Worm (Caenorhabditis elegans): ENCODE data around the gene F31D4.8.

Gene F31D4.8

DNA sequence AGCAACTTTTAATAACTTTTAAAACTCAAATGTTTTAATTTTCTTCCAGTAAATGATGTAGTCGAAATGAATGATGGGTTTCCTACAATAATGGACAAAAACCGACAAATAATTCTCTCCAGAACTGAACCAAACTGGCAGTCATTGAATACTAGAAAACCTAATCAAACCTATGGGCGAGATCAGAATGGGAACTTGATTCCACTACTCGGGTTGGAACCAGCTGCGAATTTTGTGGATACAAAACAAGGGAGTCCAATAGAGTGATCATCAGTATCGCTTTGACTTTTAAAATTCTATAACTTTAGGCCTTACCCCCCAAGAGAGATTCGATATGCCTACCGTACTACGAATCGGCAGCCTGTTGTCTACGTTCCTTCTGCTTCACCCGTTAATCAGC is 41.6 kb downstream of the F31D4.8 start:
- TF ChIP-seq lin-11 (tag; optimal IDR thresholded peaks at IDR 0.05): no peak
- no peak for TF ChIP-seq nhr-6 (tag; optimal IDR thresholded peaks at IDR 0.05)
- no peak for TF ChIP-seq peb-1 (tag; optimal IDR thresholded peaks at IDR 0.05)
- TF ChIP-seq sma-9 (GFP tag; optimal IDR thresholded peaks at IDR 0.05): no peak
- TF ChIP-seq sma-9 (tag; optimal IDR thresholded peaks at IDR 0.05): no peak
- TF ChIP-seq sem-4 (tag; optimal IDR thresholded peaks at IDR 0.05): no peak
- TF ChIP-seq nhr-77 (tag; optimal IDR thresholded peaks at IDR 0.05): no peak
- no peak for TF ChIP-seq mbf-1 (tag; optimal IDR thresholded peaks at IDR 0.05)
- TF ChIP-seq nhr-129 (tag; optimal IDR thresholded peaks at IDR 0.05): no peak
- no peak for TF ChIP-seq unc-39 (tag; optimal IDR thresholded peaks at IDR 0.05)
- TF ChIP-seq C34F6.9 (tag; optimal IDR thresholded peaks at IDR 0.05): no peak
- TF ChIP-seq nhr-10 (tag; optimal IDR thresholded peaks at IDR 0.05): no peak
- no peak for TF ChIP-seq egl-27 (tag; optimal IDR thresholded peaks at IDR 0.05)
- no peak for TF ChIP-seq mab-5 (tag; optimal IDR thresholded peaks at IDR 0.05)
- TF ChIP-seq snpc-4 (tag; optimal IDR thresholded peaks at IDR 0.05): no peak
- no peak for TF ChIP-seq nhr-23 (tag; optimal IDR thresholded peaks at IDR 0.05)
- no peak for TF ChIP-seq nhr-25 (tag; optimal IDR thresholded peaks at IDR 0.05)
- TF ChIP-seq skn-1 (tag; optimal IDR thresholded peaks at IDR 0.05): no peak

- TF ChIP-seq ztf-11 (tag; optimal IDR thresholded peaks at IDR 0.05): no peak
- TF ChIP-seq unc-39 (tag; optimal IDR thresholded peaks at IDR 0.05): no peak
Observed at ce11 chrV:20824962-20825609, 43.1 kb downstream of the F31D4.8 start, which contains the start of the genes gcy-22 and grl-14. Gene gcy-22 (minus strand): TSS chrV:20825062. Gene grl-14 (plus strand): TSS chrV:20825559.

DNA sequence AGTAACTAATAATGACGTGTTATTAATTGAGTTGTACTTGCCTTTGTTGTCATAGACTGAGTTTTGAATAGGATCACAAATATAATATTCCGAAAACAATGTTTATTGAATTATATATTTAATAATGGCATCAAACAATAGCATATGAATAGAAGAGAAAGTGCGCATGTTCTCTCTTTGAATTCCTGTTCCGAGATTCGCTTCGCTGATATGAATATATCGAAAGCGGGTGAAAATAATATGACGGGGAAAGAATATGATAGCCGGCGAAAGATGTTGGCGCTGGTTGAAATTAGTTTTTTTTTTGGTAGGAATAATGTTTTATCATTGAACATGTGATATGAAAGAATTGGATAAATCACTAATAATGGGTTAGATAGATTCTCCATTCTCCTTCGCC is 48.2 kb downstream of the F31D4.8 start, which contains the start of gene T03D8.6:
Gene T03D8.6 (minus strand): TSS at position 298 of the 400 bp plus-strand sequence.
- TF ChIP-seq gmeb-1 (tag; optimal IDR thresholded peaks at IDR 0.05) (no peak), lin-11 (tag; optimal IDR thresholded peaks at IDR 0.05) (no peak), egl-27 (tag; optimal IDR thresholded peaks at IDR 0.05) (no peak), nhr-237 (tag; optimal IDR thresholded peaks at IDR 0.05) (no peak), fos-1 (tag; optimal IDR thresholded peaks at IDR 0.05) (no peak), ZK546.5 (tag; optimal IDR thresholded peaks at IDR 0.05) (no peak), dmd-4 (tag; optimal IDR thresholded peaks at IDR 0.05) (no peak), ztf-4 (tag; optimal IDR thresholded peaks at IDR 0.05) (no peak), nhr-129 (tag; optimal IDR thresholded peaks at IDR 0.05) (no peak), mab-5 (tag; optimal IDR thresholded peaks at IDR 0.05) (no peak), mdl-1 (tag; optimal IDR thresholded peaks at IDR 0.05) (no peak)

Data from whole organism, L2 larva.